Fruit fly (Drosophila melanogaster) Kc167 (cell line): ENCODE results near the gene Paf-AHalpha.

Source experiments
- Myc ChIP-seq: fragments of >200 bp; optimal IDR thresholded peaks from 2 replicates; lab custom pipeline; 2017; ENCODE audit warnings: missing external identifiers
- Sin3A ChIP-seq: fragments of >200 bp; optimal IDR thresholded peaks from 2 replicates; lab custom pipeline; 2018; ENCODE audit warnings: missing external identifiers
- h ChIP-seq: fragments of >200 bp; optimal IDR thresholded peaks from 3 replicates; lab custom pipeline; 2018; ENCODE audit warnings: missing external identifiers
- insv ChIP-seq: fragments of >200 bp; optimal IDR thresholded peaks from 3 replicates; lab custom pipeline; 2018; ENCODE audit warnings: missing external identifiers
- psq ChIP-seq: fragments of >200 bp; optimal IDR thresholded peaks from 2 replicates; lab custom pipeline; 2017; ENCODE audit warnings: missing external identifiers
- ttk ChIP-seq: sonication (Bioruptor generic); optimal IDR thresholded peaks from 2 replicates; lab custom pipeline; 2017; ENCODE audit warnings: missing external identifiers

Paf-AHalpha gene

DNA sequence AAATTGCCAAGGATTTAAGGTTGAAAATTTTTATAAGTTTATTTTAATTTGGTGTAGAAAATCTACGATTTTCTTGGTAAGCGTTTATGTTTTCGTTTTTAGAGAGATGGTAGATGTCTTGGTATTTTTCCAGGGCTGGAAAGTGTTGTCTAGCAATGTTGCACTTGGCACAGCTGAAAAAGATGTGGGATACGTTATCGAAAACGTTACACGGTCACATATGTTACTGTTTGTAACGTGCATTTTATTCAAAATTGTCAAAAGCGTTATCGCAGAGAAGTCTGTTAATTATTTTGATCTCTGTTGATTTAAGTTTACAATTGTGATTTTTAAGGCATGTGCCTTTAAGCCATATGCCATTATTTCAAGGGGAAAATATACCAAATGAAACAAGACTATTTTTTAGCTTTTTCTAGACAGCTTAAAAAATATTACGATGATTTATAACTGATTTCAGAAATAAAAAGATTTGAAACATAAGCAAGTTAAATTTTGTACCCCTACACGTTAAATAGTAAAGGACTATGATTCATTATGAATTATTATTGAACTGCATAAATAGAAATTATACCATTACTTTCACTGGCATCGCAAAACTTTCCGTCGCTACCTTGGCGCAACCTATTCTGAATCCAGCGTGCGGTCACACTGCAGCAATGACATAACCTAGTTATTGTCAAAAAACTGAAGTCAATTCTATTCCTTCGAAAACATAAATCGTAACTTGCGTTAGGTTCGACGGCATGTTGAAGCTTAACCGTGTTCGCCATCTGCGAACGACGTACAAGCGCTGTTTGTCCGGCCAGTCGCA is at the start of gene Paf-AHalpha, which contains the start of gene mRpS30:
TSS of gene Paf-AHalpha (minus strand) at position 155 of the 811 bp plus-strand sequence.
TSS of gene mRpS30 (plus strand) at position 619 of the 811 bp plus-strand sequence.
- TF ChIP-seq ttk (no peak), insv (lab: Kevin White, UChicago) (no peak), Sin3A (lab: Kevin White, UChicago) (no peak), Myc (lab: Kevin White, UChicago) (no peak)

DNA sequence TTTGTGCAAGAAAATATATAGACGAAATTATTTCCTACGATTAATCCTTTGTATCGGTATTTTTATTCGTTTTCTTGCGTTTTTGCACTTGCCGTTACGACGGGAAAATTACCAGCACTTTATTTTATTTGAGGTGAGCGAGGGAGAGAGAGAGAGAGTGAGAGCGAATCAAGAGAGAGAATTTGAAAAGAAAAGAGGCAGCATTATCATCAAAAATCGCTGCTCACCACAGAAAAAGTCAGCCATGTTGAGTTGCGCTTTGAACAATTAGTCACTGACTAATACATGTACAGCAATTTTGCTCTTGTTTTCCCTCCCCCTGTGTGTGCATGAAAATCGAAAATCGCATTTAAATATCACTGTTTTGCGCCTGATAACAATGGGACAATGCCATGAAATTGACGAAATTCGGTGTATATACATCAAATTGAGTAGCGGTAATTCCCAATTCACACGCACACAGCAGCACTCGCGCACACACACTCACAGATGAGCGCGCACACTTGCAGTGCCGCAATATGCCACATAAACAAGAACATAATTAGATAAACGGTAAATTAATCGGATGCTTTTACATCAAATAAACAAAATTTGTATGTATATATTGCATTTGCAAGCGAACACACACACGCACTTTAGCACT is 49.3 kb upstream of the Paf-AHalpha start:
- no peak for TF ChIP-seq ttk
- TF ChIP-seq Myc (lab: Kevin White, UChicago): no peak
- TF ChIP-seq psq (lab: Kevin White, UChicago): no peak
- TF ChIP-seq Sin3A (lab: Kevin White, UChicago): no peak
- TF ChIP-seq h (lab: Kevin White, UChicago): no peak
- TF ChIP-seq insv (lab: Kevin White, UChicago): no peak

DNA sequence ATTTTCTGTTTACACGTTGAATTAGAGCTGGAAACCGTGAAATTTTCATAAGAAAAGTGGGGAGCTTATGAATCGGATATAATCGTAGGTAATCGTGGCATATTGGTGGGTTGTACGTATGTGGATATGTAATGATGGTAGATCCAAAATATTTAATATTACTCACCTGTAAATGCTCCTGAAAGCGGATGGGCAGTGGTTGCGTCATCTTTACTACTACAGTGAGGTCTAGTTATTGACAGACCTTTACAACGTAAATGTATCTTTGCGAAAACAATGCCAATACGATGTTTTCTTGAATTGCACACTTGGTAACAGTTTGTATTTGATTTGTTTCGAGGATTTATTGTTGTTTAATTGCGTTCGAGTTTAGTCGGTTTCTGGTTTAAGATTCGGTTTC is 48.6 kb upstream of the Paf-AHalpha start:
- TF ChIP-seq Sin3A (lab: Kevin White, UChicago) (no peak), h (lab: Kevin White, UChicago) (no peak), insv (lab: Kevin White, UChicago) (no peak), ttk (no peak), psq (lab: Kevin White, UChicago) (no peak), Myc (lab: Kevin White, UChicago) (no peak)

DNA sequence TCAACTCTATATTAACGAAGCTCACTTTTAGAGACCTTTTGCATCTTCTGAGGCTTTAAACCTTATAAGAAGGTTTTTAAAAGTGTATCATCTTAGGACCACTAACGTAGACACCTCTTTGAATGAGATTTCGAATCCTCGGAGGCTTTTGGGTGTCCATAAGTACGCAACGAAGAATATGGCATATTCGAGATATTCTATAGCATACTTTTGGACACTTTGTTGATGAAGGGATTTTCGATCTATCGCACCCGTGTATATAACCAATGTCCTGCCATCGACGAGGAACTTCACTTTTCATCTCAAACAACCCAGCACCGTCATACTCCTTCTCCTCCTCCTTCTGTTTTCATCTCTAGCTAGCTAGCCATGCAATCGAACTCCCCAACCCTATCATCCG is 37.0 kb upstream of the Paf-AHalpha start:
- TF ChIP-seq Myc (lab: Kevin White, UChicago): no peak
- no peak for TF ChIP-seq h (lab: Kevin White, UChicago)
- no peak for TF ChIP-seq psq (lab: Kevin White, UChicago)
- TF ChIP-seq Sin3A (lab: Kevin White, UChicago): no peak
- TF ChIP-seq insv (lab: Kevin White, UChicago): no peak
- no peak for TF ChIP-seq ttk

DNA sequence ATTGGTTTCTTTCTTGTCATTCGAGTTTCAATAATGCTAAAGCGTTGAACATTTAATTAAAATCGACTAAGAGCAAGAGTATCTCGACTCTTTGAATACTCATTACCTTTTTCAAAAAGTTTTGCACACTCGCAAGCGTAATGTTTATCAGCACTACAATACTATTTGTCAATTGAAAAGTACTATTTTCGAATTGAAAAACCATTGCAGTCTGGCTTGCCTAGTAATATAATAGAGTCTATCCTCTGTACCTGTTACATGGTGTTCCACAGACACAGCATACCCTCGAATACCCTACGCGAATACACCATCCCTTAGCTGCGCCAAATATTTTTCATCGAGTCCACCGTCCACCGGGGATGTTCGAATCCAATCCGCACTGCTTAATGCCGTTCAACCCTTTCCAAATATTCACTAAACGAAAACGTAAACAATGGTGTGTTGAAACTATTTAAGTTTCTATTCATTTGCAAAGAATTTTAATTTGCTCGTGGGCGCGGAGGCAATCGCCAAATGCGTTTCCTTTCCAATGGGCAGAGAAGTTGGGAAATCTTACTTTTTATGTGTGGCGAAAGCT is 33.3 kb upstream of the Paf-AHalpha start:
- no peak for TF ChIP-seq Sin3A (lab: Kevin White, UChicago)
- TF ChIP-seq psq (lab: Kevin White, UChicago): no peak
- no peak for TF ChIP-seq h (lab: Kevin White, UChicago)
- no peak for TF ChIP-seq ttk
- no peak for TF ChIP-seq insv (lab: Kevin White, UChicago)
- TF ChIP-seq Myc (lab: Kevin White, UChicago): no peak

DNA sequence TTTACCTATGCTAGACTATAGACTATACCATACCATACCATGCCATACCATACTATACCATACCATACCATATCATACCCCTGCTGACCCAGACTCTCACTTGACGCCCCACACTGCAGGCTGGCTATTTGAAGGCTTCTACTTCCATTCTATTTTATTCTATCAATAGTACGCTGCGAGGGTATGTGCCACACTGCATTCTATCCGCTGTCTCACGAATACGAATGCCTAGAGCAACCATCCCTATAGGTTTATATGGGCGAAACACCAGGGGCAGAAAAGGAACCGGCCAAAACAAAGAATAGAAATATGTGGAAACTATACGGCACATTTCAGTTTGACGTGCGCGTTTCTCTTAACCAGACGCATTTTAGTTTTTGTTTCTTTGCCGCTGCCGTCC is 32.4 kb upstream of the Paf-AHalpha start:
- TF ChIP-seq Sin3A (lab: Kevin White, UChicago) (no peak), h (lab: Kevin White, UChicago) (no peak), insv (lab: Kevin White, UChicago) (no peak), Myc (lab: Kevin White, UChicago) (no peak), psq (lab: Kevin White, UChicago) (no peak), ttk (no peak)

DNA sequence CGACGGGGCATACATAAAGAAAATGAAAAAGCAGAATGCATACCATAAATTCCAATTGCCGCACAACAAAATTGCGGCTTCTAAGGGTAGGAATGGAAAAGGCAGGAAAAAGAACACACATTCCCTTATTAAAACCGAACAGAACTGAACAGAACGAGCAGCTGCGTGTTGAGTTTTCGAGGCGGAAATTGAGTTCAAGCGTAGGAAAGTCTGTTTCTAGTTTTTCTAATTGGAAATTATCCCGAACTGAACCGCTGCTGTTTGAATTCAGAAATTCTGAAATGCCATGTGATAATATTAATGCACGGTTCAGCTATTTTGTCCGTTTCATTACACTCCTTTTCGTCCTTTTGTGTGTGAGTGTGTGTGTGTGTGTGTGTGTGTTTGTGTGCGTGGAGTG is 31.5 kb upstream of the Paf-AHalpha start:
- TF ChIP-seq ttk (no peak), h (lab: Kevin White, UChicago) (no peak), Myc (lab: Kevin White, UChicago) (no peak), insv (lab: Kevin White, UChicago) (no peak), Sin3A (lab: Kevin White, UChicago) (no peak), psq (lab: Kevin White, UChicago) (no peak)

DNA sequence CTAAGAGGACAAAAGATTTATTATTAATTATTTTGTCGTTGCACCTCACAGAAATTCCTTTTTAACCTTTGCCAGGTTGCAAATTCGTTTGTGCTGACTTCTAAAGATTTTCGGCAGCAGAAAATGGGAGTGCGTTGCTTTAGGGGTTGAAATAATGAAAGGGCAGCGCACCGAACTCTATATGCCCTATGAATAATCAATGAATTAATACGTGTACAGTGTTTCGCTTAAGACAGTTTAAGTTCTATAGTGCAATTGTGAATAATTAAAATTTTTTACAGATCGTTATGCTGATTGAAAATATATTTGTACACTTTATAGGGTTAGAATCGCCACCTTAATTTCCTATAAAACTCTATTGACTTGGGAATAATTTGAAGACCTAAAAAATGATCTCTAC is 30.7 kb upstream of the Paf-AHalpha start:
- no peak for TF ChIP-seq insv (lab: Kevin White, UChicago)
- TF ChIP-seq h (lab: Kevin White, UChicago): no peak
- TF ChIP-seq psq (lab: Kevin White, UChicago): no peak
- no peak for TF ChIP-seq Sin3A (lab: Kevin White, UChicago)
- no peak for TF ChIP-seq ttk
- TF ChIP-seq Myc (lab: Kevin White, UChicago): no peak

DNA sequence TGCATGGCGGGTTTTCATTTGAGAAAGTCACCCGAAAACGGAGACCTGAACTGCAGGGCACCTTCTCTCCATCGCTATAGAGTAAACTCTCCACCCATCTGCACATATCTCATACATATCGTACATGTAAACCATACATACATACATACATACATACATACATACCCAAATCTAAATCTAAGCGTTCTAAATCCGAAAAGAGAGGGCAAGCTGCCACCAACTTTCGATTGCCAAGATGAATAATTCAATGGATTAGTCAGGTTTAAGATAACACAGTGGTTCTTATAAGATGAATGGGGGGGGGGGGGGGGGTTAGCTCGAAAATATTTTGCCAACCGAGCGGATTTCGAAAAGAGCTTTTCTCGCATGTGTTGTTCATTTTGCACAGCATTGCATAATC is 29.1 kb upstream of the Paf-AHalpha start:
- TF ChIP-seq insv (lab: Kevin White, UChicago) (no peak), psq (lab: Kevin White, UChicago) (no peak), h (lab: Kevin White, UChicago) (no peak), ttk (no peak), Myc (lab: Kevin White, UChicago) (no peak), Sin3A (lab: Kevin White, UChicago) (no peak)

DNA sequence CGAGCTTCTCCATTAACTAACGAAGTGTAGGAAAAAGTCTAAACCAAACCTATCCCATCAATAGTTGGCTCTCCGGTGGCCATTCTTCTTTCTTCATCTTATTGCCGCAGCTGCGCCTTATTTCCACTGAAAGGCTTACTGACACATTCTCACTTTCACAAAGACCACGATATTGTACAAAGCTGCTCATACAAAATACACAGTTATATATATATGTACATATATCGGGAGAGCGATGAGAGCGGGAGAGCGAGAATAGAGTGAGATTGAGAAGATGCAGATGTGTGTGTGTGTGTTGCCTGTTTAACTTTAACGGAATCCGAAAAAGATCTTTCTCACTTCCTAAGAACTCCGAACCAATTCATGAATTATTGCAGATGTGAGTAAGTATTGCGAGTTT is 27.8 kb upstream of the Paf-AHalpha start:
- no peak for TF ChIP-seq insv (lab: Kevin White, UChicago)

DNA sequence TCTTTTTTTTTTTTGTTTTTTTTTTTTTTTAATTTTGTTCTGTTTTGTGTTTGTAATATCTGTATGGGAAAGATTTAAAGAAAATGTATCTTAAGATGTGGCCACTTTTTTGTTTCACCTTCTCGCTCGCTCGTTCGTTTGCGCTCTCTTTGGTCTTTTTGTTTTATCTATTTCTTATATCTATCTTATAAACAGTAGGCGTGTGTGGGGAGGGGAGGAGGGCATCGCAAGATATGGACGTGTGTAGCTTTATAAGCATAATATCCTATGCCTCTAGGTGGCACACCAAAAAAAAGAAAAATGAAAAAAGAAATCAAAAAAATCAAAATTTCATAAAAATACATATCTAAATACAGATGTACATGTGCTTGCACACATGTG is 27.2 kb upstream of the Paf-AHalpha start:
- no peak for TF ChIP-seq psq (lab: Kevin White, UChicago)
- no peak for TF ChIP-seq Sin3A (lab: Kevin White, UChicago)
- TF ChIP-seq Myc (lab: Kevin White, UChicago): no peak
- TF ChIP-seq h (lab: Kevin White, UChicago): no peak
- no peak for TF ChIP-seq ttk
- TF ChIP-seq insv (lab: Kevin White, UChicago): no peak
